Fruit fly (Drosophila melanogaster): ENCODE data around the gene CG3566.

DNA sequence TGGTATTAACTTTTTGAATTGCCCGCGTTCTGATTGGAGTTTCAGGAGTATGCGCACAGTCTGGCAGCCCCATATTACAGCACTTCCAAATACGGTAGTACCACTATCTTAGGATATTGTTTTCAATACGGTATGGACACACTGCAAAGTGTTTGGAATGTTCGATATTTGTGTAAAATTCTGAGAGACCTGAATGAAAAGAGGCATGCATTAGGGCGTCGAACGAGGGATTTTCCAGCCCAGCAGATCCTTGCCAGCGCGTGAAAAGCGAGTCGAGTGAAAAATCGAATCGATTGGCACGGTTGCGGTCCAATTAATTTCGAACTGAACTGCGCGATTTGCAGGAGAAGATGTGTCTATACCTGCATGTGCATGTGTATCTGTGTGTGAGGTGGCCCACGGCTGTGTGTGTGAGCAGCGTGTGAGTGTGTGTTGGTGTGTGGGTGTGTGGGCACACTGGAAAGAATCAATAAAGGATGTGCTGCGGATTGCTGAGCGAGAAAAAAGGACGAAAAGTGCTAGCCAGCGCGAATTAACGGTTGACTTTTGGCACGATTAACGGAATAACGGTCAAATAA lies 51.0 kb downstream of the CG3566 start, which contains the start of gene dtn:
- no peak for TF ChIP-seq CG5204 (GFP tag; optimal IDR thresholded peaks at IDR 0.05)
- TF ChIP-seq CG7045 (GFP tag; optimal IDR thresholded peaks at IDR 0.05), result no peak
- TF ChIP-seq Hr96 (GFP tag; optimal IDR thresholded peaks at IDR 0.05), result no peak
